Fruit fly (Drosophila melanogaster): Measurements from ENCODE around the gene CG33124.

dm6 chr2L:2217067-2217684 is 8.3 kb upstream of the CG33124 start, which contains the start of the genes CG15386, CG42371 and mio:
- TF ChIP-seq psq (optimal IDR thresholded peaks at IDR 0.05) (no peak), Sin3A (optimal IDR thresholded peaks at IDR 0.05) (no peak), ttk (optimal IDR thresholded peaks at IDR 0.05) (no peak), h (optimal IDR thresholded peaks at IDR 0.05) (no peak), Myc (optimal IDR thresholded peaks at IDR 0.05) (no peak)
